Worm (Caenorhabditis elegans) whole organism, early embryonic: Measurements from ENCODE around the gene C17C3.9.

Experiments used
- B0310.2 ChIP-seq: sonication (generic microtip); optimal IDR thresholded peaks from 2 replicates; lab custom pipeline; 2016; ENCODE audit warnings: mild to moderate bottlenecking, missing genetic modification characterization, missing compliant biosample characterization
- F13C5.2 ChIP-seq: sonication (generic microtip); optimal IDR thresholded peaks from 2 replicates; lab custom pipeline; 2017; ENCODE audit warnings: mild to moderate bottlenecking, missing genetic modification characterization, inconsistent platforms, missing compliant biosample characterization
- aly-1 ChIP-seq: sonication (generic microtip); optimal IDR thresholded peaks from 2 replicates; lab custom pipeline; 2016; ENCODE audit warnings: missing genetic modification characterization, missing compliant biosample characterization
- ama-1 ChIP-seq: fragments of 150-350 bp; optimal IDR thresholded peaks from 2 replicates; lab custom pipeline; 2014
- ceh-13 ChIP-seq: fragments of 200-800 bp; sonication (Bioruptor generic); optimal IDR thresholded peaks from 2 replicates; lab custom pipeline; 2018; ENCODE audit warnings: mild to moderate bottlenecking, missing genetic modification characterization, missing compliant biosample characterization
- ceh-36 ChIP-seq: sonication (generic microtip); optimal IDR thresholded peaks from 2 replicates; lab custom pipeline; 2016; ENCODE audit warnings: missing genetic modification characterization, inconsistent platforms, missing compliant biosample characterization
- ets-7 ChIP-seq: sonication (generic microtip); optimal IDR thresholded peaks from 2 replicates; lab custom pipeline; 2016; ENCODE audit warnings: missing genotype, missing genetic modification characterization, missing compliant biosample characterization
- flt-1 ChIP-seq: fragments of 200-800 bp; sonication (Bioruptor generic); IDR thresholded peaks from 2 replicates; pipeline ENCODE4 v1.3.6; 2022; ENCODE audit warnings: missing genetic modification characterization, missing compliant biosample characterization
- hmbx-1 ChIP-seq: sonication (generic microtip); optimal IDR thresholded peaks from 2 replicates; lab custom pipeline; 2016; ENCODE audit warnings: mild to moderate bottlenecking, missing genetic modification characterization, missing compliant biosample characterization
- hmg-4 ChIP-seq: fragments of 200-800 bp; sonication (Bioruptor generic); optimal IDR thresholded peaks from 2 replicates; lab custom pipeline; 2018; ENCODE audit warnings: mild to moderate bottlenecking, missing genetic modification characterization, missing compliant biosample characterization
- hnd-1 ChIP-seq: sonication (generic microtip); optimal IDR thresholded peaks from 2 replicates; lab custom pipeline; 2016; ENCODE audit warnings: missing genetic modification characterization, missing compliant biosample characterization
- pes-1 ChIP-seq: fragments of 200-800 bp; sonication (Bioruptor generic); IDR thresholded peaks from 2 replicates; pipeline ENCODE4 v1.3.6; 2022; ENCODE audit warnings: missing genetic modification reagents, missing genetic modification characterization, missing compliant biosample characterization
- scrt-1 ChIP-seq: fragments of 200-800 bp; sonication (Bioruptor generic); IDR thresholded peaks from 2 replicates; pipeline ENCODE4 v1.3.6; 2022; ENCODE audit warnings: missing genetic modification characterization, missing compliant biosample characterization
- sea-1 ChIP-seq: fragments of 200-800 bp; sonication (Bioruptor generic); conservative IDR thresholded peaks from 2 replicates; pipeline ENCODE4 v1.3.6; 2022; ENCODE audit warnings: missing genetic modification characterization, missing compliant biosample characterization
- tbx-11 ChIP-seq: fragments of 200-800 bp; sonication (Bioruptor generic); IDR thresholded peaks from 2 replicates; pipeline ENCODE4 v1.3.6; 2022; ENCODE audit warnings: missing genetic modification characterization, missing compliant biosample characterization
- tbx-37 ChIP-seq: fragments of 200-800 bp; sonication (Bioruptor generic); conservative IDR thresholded peaks from 2 replicates; pipeline ENCODE4 v1.3.6; 2022; ENCODE audit warnings: missing genetic modification reagents, missing genetic modification characterization, missing compliant biosample characterization
- tra-4 ChIP-seq: sonication (generic microtip); optimal IDR thresholded peaks from 2 replicates; lab custom pipeline; 2017; ENCODE audit warnings: missing genetic modification characterization, missing compliant biosample characterization

The C17C3.9 gene

ce11 chrII:5551517-5551916 lies 19.4 kb upstream of the C17C3.9 start, which contains the start of gene C17C3.5:
C17C3.5 (plus strand) TSS chrII:5551817.
- no peak for TF ChIP-seq F13C5.2 (tag; lab: Kevin White, UChicago)
- no peak for TF ChIP-seq tbx-37 (GFP tag; lab: Robert Waterston, UW)
- no peak for TF ChIP-seq aly-1
- TF ChIP-seq B0310.2 (tag; lab: Kevin White, UChicago) = no peak
- TF ChIP-seq hmg-4 (GFP tag; lab: Kevin White, UChicago) = no peak
- no peak for TF ChIP-seq ceh-36 (tag; lab: Kevin White, UChicago)
- no peak for TF ChIP-seq tbx-11 (GFP tag; lab: Robert Waterston, UW)
- no peak for TF ChIP-seq hnd-1 (tag; lab: Kevin White, UChicago)

- TF ChIP-seq B0310.2 (tag; lab: Kevin White, UChicago) (no peak), hnd-1 (tag; lab: Kevin White, UChicago) (no peak), pes-1 (GFP tag; lab: Robert Waterston, UW) (no peak), ceh-36 (tag; lab: Kevin White, UChicago) (no peak), ama-1 (lab: Kevin White, UChicago) (no peak), aly-1 (no peak), scrt-1 (GFP tag; lab: Robert Waterston, UW) (no peak), hmbx-1 (tag; lab: Kevin White, UChicago) (no peak), tbx-11 (GFP tag; lab: Robert Waterston, UW) (no peak), sea-1 (GFP tag; lab: Robert Waterston, UW) (no peak), hmg-4 (GFP tag; lab: Kevin White, UChicago) (no peak), F13C5.2 (tag; lab: Kevin White, UChicago) (no peak)
These were observed 17.7 kb upstream of the C17C3.9 start, which contains the start of gene C17C3.6 for ce11 chrII:5549746-5550145. C17C3.6 (plus strand) TSS chrII:5550046.

- TF ChIP-seq tbx-11 (GFP tag; lab: Robert Waterston, UW) = no peak
- no peak for TF ChIP-seq flt-1 (GFP tag; lab: Robert Waterston, UW)
- no peak for TF ChIP-seq B0310.2 (tag; lab: Kevin White, UChicago)
- TF ChIP-seq scrt-1 (GFP tag; lab: Robert Waterston, UW) = no peak
- TF ChIP-seq pes-1 (GFP tag; lab: Robert Waterston, UW) = no peak
- no peak for TF ChIP-seq hmbx-1 (tag; lab: Kevin White, UChicago)
- TF ChIP-seq hnd-1 (tag; lab: Kevin White, UChicago) = no peak
- TF ChIP-seq ets-7 (tag; lab: Kevin White, UChicago) = no peak
- TF ChIP-seq tbx-37 (GFP tag; lab: Robert Waterston, UW) = no peak
- TF ChIP-seq ama-1 (lab: Kevin White, UChicago) = no peak
- TF ChIP-seq ceh-13 (GFP tag; lab: Kevin White, UChicago) = no peak
- TF ChIP-seq tra-4 (tag; lab: Kevin White, UChicago) = no peak
- TF ChIP-seq F13C5.2 (tag; lab: Kevin White, UChicago) = no peak
- TF ChIP-seq ceh-36 (tag; lab: Kevin White, UChicago) = no peak
- TF ChIP-seq sea-1 (GFP tag; lab: Robert Waterston, UW) = no peak
- no peak for TF ChIP-seq hmg-4 (GFP tag; lab: Kevin White, UChicago)
- no peak for TF ChIP-seq aly-1
These were observed 15.4 kb upstream of the C17C3.9 start, which contains the start of gene acdh-2 for ce11 chrII:5547442-5547894. acdh-2 (minus strand) TSS chrII:5547492.

ce11 chrII:5544764-5545163 lies 12.7 kb upstream of the C17C3.9 start, which contains the start of gene ins-13:
ins-13 (minus strand) TSS chrII:5544864.
- TF ChIP-seq flt-1 (GFP tag; lab: Robert Waterston, UW) = no peak
- TF ChIP-seq ceh-13 (GFP tag; lab: Kevin White, UChicago) = no peak
- TF ChIP-seq ama-1 (lab: Kevin White, UChicago) = no peak
- TF ChIP-seq scrt-1 (GFP tag; lab: Robert Waterston, UW) = no peak
- TF ChIP-seq ceh-36 (tag; lab: Kevin White, UChicago) = no peak
- no peak for TF ChIP-seq hmbx-1 (tag; lab: Kevin White, UChicago)
- no peak for TF ChIP-seq tbx-11 (GFP tag; lab: Robert Waterston, UW)
- no peak for TF ChIP-seq F13C5.2 (tag; lab: Kevin White, UChicago)
- no peak for TF ChIP-seq pes-1 (GFP tag; lab: Robert Waterston, UW)
- no peak for TF ChIP-seq ets-7 (tag; lab: Kevin White, UChicago)
- TF ChIP-seq tra-4 (tag; lab: Kevin White, UChicago) = no peak
- TF ChIP-seq hmg-4 (GFP tag; lab: Kevin White, UChicago) = no peak

ce11 chrII:5544145-5544515 lies 12.1 kb upstream of the C17C3.9 start:
- TF ChIP-seq ets-7 (tag; lab: Kevin White, UChicago) (no peak), ceh-13 (GFP tag; lab: Kevin White, UChicago) (no peak), hmbx-1 (tag; lab: Kevin White, UChicago) (no peak), tbx-11 (GFP tag; lab: Robert Waterston, UW) (no peak), pes-1 (GFP tag; lab: Robert Waterston, UW) (no peak), tra-4 (tag; lab: Kevin White, UChicago) (no peak), ceh-36 (tag; lab: Kevin White, UChicago) (no peak)

- TF ChIP-seq tra-4 (tag; lab: Kevin White, UChicago) = peak; percentile 88
- TF ChIP-seq tbx-11 (GFP tag; lab: Robert Waterston, UW) = peak; percentile 85
- TF ChIP-seq ceh-36 (tag; lab: Kevin White, UChicago) = peak; percentile 85
- TF ChIP-seq aly-1 = no peak
- TF ChIP-seq hmbx-1 (tag; lab: Kevin White, UChicago) = peak; percentile 83
- peak; percentile 100 for TF ChIP-seq ama-1 (lab: Kevin White, UChicago)
- peak; percentile 78 for TF ChIP-seq pes-1 (GFP tag; lab: Robert Waterston, UW)
- TF ChIP-seq F13C5.2 (tag; lab: Kevin White, UChicago) = peak; percentile 95
- TF ChIP-seq flt-1 (GFP tag; lab: Robert Waterston, UW) = peak; percentile 60; the same call in 1 of the 2 replicates
- peak; percentile 59 for TF ChIP-seq tbx-37 (GFP tag; lab: Robert Waterston, UW)
- peak; percentile 78 for TF ChIP-seq scrt-1 (GFP tag; lab: Robert Waterston, UW)
- peak; percentile 90 for TF ChIP-seq sea-1 (GFP tag; lab: Robert Waterston, UW)
- peak; percentile 90 for TF ChIP-seq hmg-4 (GFP tag; lab: Kevin White, UChicago)
- peak; percentile 59 for TF ChIP-seq hnd-1 (tag; lab: Kevin White, UChicago)
- peak; percentile 91 for TF ChIP-seq B0310.2 (tag; lab: Kevin White, UChicago)
- TF ChIP-seq ets-7 (tag; lab: Kevin White, UChicago) = peak; percentile 77
- peak; percentile 30 for TF ChIP-seq ceh-13 (GFP tag; lab: Kevin White, UChicago)
These were observed 11.5 kb upstream of the C17C3.9 start for ce11 chrII:5543476-5544144.
